Worm (Caenorhabditis elegans): ENCODE data around the gene F13A7.1.

- TF ChIP-seq mab-5 (tag; optimal IDR thresholded peaks at IDR 0.05) (no peak), ztf-4 (tag; optimal IDR thresholded peaks at IDR 0.05) (no peak), nhr-11 (tag; optimal IDR thresholded peaks at IDR 0.05) (no peak)
Observed at ce11 chrV:16407663-16408062, 29.9 kb upstream of the F13A7.1 start, which contains the start of gene F26D2.3.
